Fruit fly (Drosophila melanogaster) whole organism, embryonic: ENCODE results near the gene Pcmt.

Experiments
- Atf6 ChIP-seq: fragments of 200-800 bp; sonication (Bioruptor generic); IDR thresholded peaks from 2 replicates; pipeline ENCODE4 v1.3.6; 2022; ENCODE audit warnings: missing biosample characterization, missing genetic modification characterization
- Bdp1 ChIP-seq: fragments of 200-800 bp; sonication (Bioruptor generic); optimal IDR thresholded peaks from 3 replicates; lab custom pipeline; 2016; ENCODE audit warnings: missing biosample characterization, missing genetic modification characterization
- CG10209 ChIP-seq: fragments of 200-800 bp; sonication (Bioruptor generic); optimal IDR thresholded peaks from 3 replicates; lab custom pipeline; 2017; ENCODE audit warnings: missing biosample characterization, mild to moderate bottlenecking, missing genetic modification characterization, missing genetic modification reagents
- CG10431 ChIP-seq: fragments of 200-800 bp; sonication (Bioruptor generic); optimal IDR thresholded peaks from 3 replicates; lab custom pipeline; 2018; ENCODE audit warnings: missing biosample characterization, mild to moderate bottlenecking, missing genetic modification characterization
- CG10979 ChIP-seq: fragments of 200-800 bp; sonication (Bioruptor generic); optimal IDR thresholded peaks from 2 replicates; lab custom pipeline; 2018; ENCODE audit warnings: missing biosample characterization, mild to moderate bottlenecking, missing genetic modification characterization, moderate library complexity
- CG11085 ChIP-seq: fragments of 200-800 bp; sonication (Bioruptor generic); IDR thresholded peaks from 2 replicates; pipeline ENCODE4 v1.3.6; 2022; ENCODE audit warnings: missing biosample characterization, missing genetic modification characterization
- CG11504 ChIP-seq: fragments of 200-800 bp; sonication (Bioruptor generic); optimal IDR thresholded peaks from 3 replicates; lab custom pipeline; 2019; ENCODE audit warnings: missing biosample characterization, mild to moderate bottlenecking, missing genetic modification characterization, moderate library complexity
- CG12236 ChIP-seq: fragments of 200-800 bp; sonication (Bioruptor generic); optimal IDR thresholded peaks from 2 replicates; lab custom pipeline; 2016; ENCODE audit warnings: missing biosample characterization, missing genetic modification characterization
- CG13296 ChIP-seq: fragments of 200-800 bp; sonication (Bioruptor generic); optimal IDR thresholded peaks from 3 replicates; lab custom pipeline; 2018; ENCODE audit warnings: missing biosample characterization, mild to moderate bottlenecking, missing genetic modification characterization
- CG14050 ChIP-seq: fragments of 200-800 bp; sonication (Bioruptor generic); IDR thresholded peaks from 3 replicates; pipeline ENCODE4 v1.3.6; 2022; ENCODE audit warnings: missing biosample characterization, missing genetic modification characterization
- CG1647 ChIP-seq: fragments of 200-800 bp; sonication (Bioruptor generic); optimal IDR thresholded peaks from 3 replicates; lab custom pipeline; 2016; ENCODE audit warnings: missing biosample characterization, missing genetic modification characterization
- CG16779 ChIP-seq: fragments of 200-800 bp; sonication (Bioruptor generic); IDR thresholded peaks from 2 replicates; pipeline ENCODE4 v1.3.6; 2022; ENCODE audit warnings: missing biosample characterization, missing genetic modification characterization
- CG17612 ChIP-seq: fragments of 200-800 bp; sonication (Bioruptor generic); IDR thresholded peaks from 2 replicates; pipeline ENCODE4 v1.3.6; 2022; ENCODE audit warnings: missing biosample characterization, missing genetic modification characterization
- CG17829 ChIP-seq: fragments of 200-800 bp; optimal IDR thresholded peaks from 2 replicates; lab custom pipeline; 2019; ENCODE audit warnings: missing biosample characterization, mild to moderate bottlenecking, missing genetic modification characterization, moderate library complexity
- CG18011 ChIP-seq: fragments of 200-800 bp; sonication (Bioruptor generic); optimal IDR thresholded peaks from 2 replicates; lab custom pipeline; 2017; ENCODE audit warnings: missing biosample characterization, missing genetic modification characterization, mild to moderate bottlenecking, moderate library complexity, missing genotype
- CG18599 ChIP-seq: fragments of 200-800 bp; sonication (Bioruptor generic); optimal IDR thresholded peaks from 3 replicates; lab custom pipeline; 2017; ENCODE audit warnings: missing biosample characterization, missing genetic modification characterization, mild to moderate bottlenecking, moderate library complexity, missing genetic modification reagents
- CG2678 ChIP-seq: fragments of 200-800 bp; sonication (Bioruptor generic); optimal IDR thresholded peaks from 3 replicates; lab custom pipeline; 2019; ENCODE audit warnings: missing biosample characterization, mild to moderate bottlenecking, missing genetic modification characterization, moderate library complexity
- CG2875 ChIP-seq: fragments of 200-800 bp; sonication (Bioruptor generic); optimal IDR thresholded peaks from 2 replicates; lab custom pipeline; 2017; ENCODE audit warnings: missing biosample characterization, mild to moderate bottlenecking, missing genetic modification characterization, missing genetic modification reagents
- CG43689 ChIP-seq: fragments of 200-800 bp; sonication (Bioruptor generic); IDR thresholded peaks from 2 replicates; pipeline ENCODE4 v1.3.6; 2022; ENCODE audit warnings: missing biosample characterization, missing genetic modification characterization
- CG4617 ChIP-seq: fragments of 200-800 bp; sonication (Bioruptor generic); optimal IDR thresholded peaks from 3 replicates; lab custom pipeline; 2016; ENCODE audit warnings: missing biosample characterization, missing genetic modification characterization, borderline replicate concordance
- CG6854 ChIP-seq: fragments of 200-800 bp; sonication (Bioruptor generic); optimal IDR thresholded peaks from 3 replicates; lab custom pipeline; 2017; ENCODE audit warnings: missing biosample characterization, mild to moderate bottlenecking, missing genetic modification characterization
- CG7928 ChIP-seq: fragments of 200-800 bp; sonication (Bioruptor generic); optimal IDR thresholded peaks from 2 replicates; lab custom pipeline; 2017; ENCODE audit warnings: missing biosample characterization, mild to moderate bottlenecking, missing genetic modification characterization
- CG9932 ChIP-seq: fragments of 200-800 bp; sonication (Bioruptor generic); IDR thresholded peaks from 2 replicates; pipeline ENCODE4 v1.3.6; 2022; ENCODE audit warnings: missing biosample characterization, missing genetic modification characterization
- HmgD ChIP-seq: fragments of 200-800 bp; sonication (Bioruptor generic); optimal IDR thresholded peaks from 3 replicates; lab custom pipeline; 2016; ENCODE audit warnings: missing biosample characterization, missing genetic modification characterization
- Lim3 ChIP-seq: fragments of 200-800 bp; sonication (Bioruptor generic); IDR thresholded peaks from 2 replicates; pipeline ENCODE4 v1.3.6; 2022; ENCODE audit warnings: missing biosample characterization, missing genetic modification characterization
- Mes4 ChIP-seq: fragments of 200-800 bp; sonication (Bioruptor generic); optimal IDR thresholded peaks from 2 replicates; lab custom pipeline; 2016; ENCODE audit warnings: missing biosample characterization, missing genetic modification characterization
- Myb ChIP-seq: fragments of 200-800 bp; sonication (Bioruptor generic); optimal IDR thresholded peaks from 2 replicates; lab custom pipeline; 2016; ENCODE audit warnings: missing biosample characterization, missing genetic modification characterization
- NC2α ChIP-seq: fragments of 200-800 bp; sonication (Bioruptor generic); optimal IDR thresholded peaks from 2 replicates; lab custom pipeline; 2016; ENCODE audit warnings: missing biosample characterization, missing genetic modification characterization
- Pdp1 ChIP-seq, 2 experiments: fragments of 200-800 bp; sonication (Bioruptor generic); optimal IDR thresholded peaks; 3 replicates each; lab custom pipeline; 2016; ENCODE audit warnings: missing biosample characterization in 2 of 2, missing genetic modification characterization in 2 of 2, mild to moderate bottlenecking in 1 of 2, moderate library complexity in 1 of 2
- Stat92E ChIP-seq, 3 experiments: fragments of >200 bp in 2 of 3; fragments of 200-800 bp in 1 of 3; sonication (Bioruptor generic) in 1 of 3; optimal IDR thresholded peaks; 2 replicates each; lab custom pipeline; 2017 to 2019; ENCODE audit warnings: missing biosample characterization in 3 of 3, missing genetic modification characterization in 3 of 3, mild to moderate bottlenecking in 1 of 3, moderate library complexity in 1 of 3
- ato ChIP-seq: fragments of 200-800 bp; sonication (Bioruptor generic); IDR thresholded peaks from 2 replicates; pipeline ENCODE4 v1.3.6; 2022; ENCODE audit warnings: missing biosample characterization, missing genetic modification characterization; ENCODE audit not compliant: partially characterized antibody
- btn ChIP-seq: fragments of 200-800 bp; sonication (Bioruptor generic); optimal IDR thresholded peaks from 2 replicates; lab custom pipeline; 2016; ENCODE audit warnings: missing biosample characterization, missing genetic modification characterization
- cas ChIP-seq: fragments of 200-800 bp; sonication (Bioruptor generic); IDR thresholded peaks from 2 replicates; pipeline ENCODE4 v1.3.6; 2022; ENCODE audit warnings: missing biosample characterization, missing genetic modification characterization
- crp ChIP-seq, 2 experiments: fragments of 200-800 bp; sonication (Bioruptor generic); optimal IDR thresholded peaks; 2 replicates in 1 of 2; 3 replicates in 1 of 2; lab custom pipeline; 2017; ENCODE audit warnings: missing biosample characterization in 2 of 2, missing genetic modification characterization in 2 of 2, mild to moderate bottlenecking in 1 of 2, moderate library complexity in 1 of 2
- danr ChIP-seq: fragments of 200-800 bp; sonication (Bioruptor generic); IDR thresholded peaks from 2 replicates; pipeline ENCODE4 v1.3.6; 2022; ENCODE audit warnings: missing biosample characterization, missing genetic modification characterization
- eve ChIP-seq, 2 experiments: fragments of >200 bp; optimal IDR thresholded peaks; 2 replicates each; lab custom pipeline; 2017; ENCODE audit warnings: missing biosample characterization in 2 of 2, missing genetic modification characterization in 2 of 2
- fd64A ChIP-seq: fragments of 200-800 bp; sonication (Bioruptor generic); optimal IDR thresholded peaks from 3 replicates; lab custom pipeline; 2018; ENCODE audit warnings: missing biosample characterization, mild to moderate bottlenecking, missing genetic modification characterization
- fd96Cb ChIP-seq: fragments of 200-800 bp; sonication (Bioruptor generic); optimal IDR thresholded peaks from 2 replicates; lab custom pipeline; 2018; ENCODE audit warnings: missing biosample characterization, mild to moderate bottlenecking, missing genetic modification characterization, moderate library complexity
- insv ChIP-seq, 2 experiments: fragments of 200-800 bp; sonication (Bioruptor generic); optimal IDR thresholded peaks; 3 replicates each; lab custom pipeline; 2016 to 2018; ENCODE audit warnings: missing biosample characterization in 2 of 2, missing genetic modification characterization in 2 of 2
- lilli ChIP-seq: fragments of 200-800 bp; sonication (Bioruptor generic); optimal IDR thresholded peaks from 3 replicates; lab custom pipeline; 2016; ENCODE audit warnings: missing biosample characterization, missing genetic modification characterization
- lmd ChIP-seq: fragments of 200-800 bp; sonication (Bioruptor generic); IDR thresholded peaks from 2 replicates; pipeline ENCODE4 v1.3.6; 2022; ENCODE audit warnings: missing biosample characterization, missing genetic modification characterization
- pita ChIP-seq: fragments of 200-800 bp; sonication (Bioruptor generic); optimal IDR thresholded peaks from 2 replicates; lab custom pipeline; 2017; ENCODE audit warnings: missing biosample characterization, mild to moderate bottlenecking, missing genetic modification characterization
- ranshi ChIP-seq: fragments of 200-800 bp; sonication (Bioruptor generic); IDR thresholded peaks from 2 replicates; pipeline ENCODE4 v1.3.6; 2022; ENCODE audit warnings: missing biosample characterization, missing genetic modification characterization
- sd ChIP-seq: fragments of 200-800 bp; sonication (Bioruptor generic); optimal IDR thresholded peaks from 3 replicates; lab custom pipeline; 2018; ENCODE audit warnings: missing biosample characterization, mild to moderate bottlenecking, missing genetic modification characterization, moderate library complexity
- seq ChIP-seq: fragments of 200-800 bp; sonication (Bioruptor generic); IDR thresholded peaks from 2 replicates; pipeline ENCODE4 v1.3.6; 2022; ENCODE audit warnings: missing biosample characterization, missing genetic modification characterization
- tio ChIP-seq: fragments of 200-800 bp; sonication (Bioruptor generic); optimal IDR thresholded peaks from 2 replicates; lab custom pipeline; 2017; ENCODE audit warnings: missing biosample characterization, missing genetic modification characterization, inconsistent platforms
- ttk ChIP-seq: fragments of 200-800 bp; sonication (Bioruptor generic); IDR thresholded peaks from 2 replicates; pipeline ENCODE4 v2.1.2; 2022; ENCODE audit warnings: missing biosample characterization, missing genetic modification characterization
- twi ChIP-seq: fragments of 200-800 bp; optimal IDR thresholded peaks from 2 replicates; lab custom pipeline; 2019; ENCODE audit warnings: missing biosample characterization, mild to moderate bottlenecking, missing genetic modification characterization, moderate library complexity
- unc-4 ChIP-seq: fragments of 200-800 bp; sonication (Bioruptor generic); IDR thresholded peaks from 2 replicates; pipeline ENCODE4 v1.3.6; 2022; ENCODE audit warnings: missing biosample characterization, missing genetic modification characterization; ENCODE audit not compliant: partially characterized antibody
- usp ChIP-seq: fragments of >200 bp; optimal IDR thresholded peaks from 2 replicates; lab custom pipeline; 2017; ENCODE audit warnings: missing biosample characterization, missing genetic modification characterization
- zfh1 ChIP-seq: fragments of 200-800 bp; sonication (Bioruptor generic); IDR thresholded peaks from 3 replicates; pipeline ENCODE4 v1.3.6; 2022; ENCODE audit warnings: missing biosample characterization, missing genetic modification characterization

The Pcmt gene

DNA sequence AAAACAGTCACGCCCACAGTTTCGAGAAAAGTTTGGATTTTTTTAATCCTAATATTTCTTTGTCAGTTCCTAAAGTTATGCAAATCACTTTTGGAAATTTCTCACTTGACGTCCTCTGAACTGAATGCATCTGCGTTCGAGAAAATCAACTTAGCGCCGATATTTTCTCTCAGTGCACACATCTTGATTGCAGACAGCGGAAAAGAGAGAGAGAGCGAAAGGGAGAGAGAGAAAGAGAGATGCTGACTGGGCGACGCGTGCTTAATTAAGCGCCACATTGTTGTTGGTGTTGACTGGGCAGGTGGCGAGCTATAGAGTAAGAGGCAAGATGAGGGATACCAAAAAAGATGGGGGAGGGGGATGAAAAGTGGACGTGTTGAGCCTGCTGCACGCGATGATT is 35.5 kb downstream of the Pcmt start (continued):
- TF ChIP-seq zfh1 (GFP tag; lab: Robert Waterston, UW) (peak; percentile 72), sd (tag; lab: Kevin White, UChicago) (peak; percentile 5), CG43689 (no peak), CG2875 (GFP tag; lab: Kevin White, UChicago) (peak; percentile 40), ranshi (GFP tag; lab: Robert Waterston, UW) (peak; percentile 30; the same call in 1 of the 2 replicates), CG7928 (no peak), tio (GFP tag; lab: Kevin White, UChicago) (peak; percentile 41), CG2678 (tag; lab: Kevin White, UChicago) (peak; percentile 60), fd64A (GFP tag; lab: Kevin White, UChicago) (peak; percentile 25), seq (GFP tag; lab: Robert Waterston, UW) (no peak), ato (GFP tag; lab: Robert Waterston, UW) (no peak), CG13296 (GFP tag; lab: Kevin White, UChicago) (no peak), CG18599 (no peak), Bdp1 (peak; percentile 34), usp (no peak), CG11085 (no peak), Atf6 (GFP tag; lab: Robert Waterston, UW) (0 out of 2 replicates have a peak, but pooled peaks have one; percentile 18), CG10209 (GFP tag; lab: Kevin White, UChicago) (peak; percentile 38), Pdp1 (GFP tag; optimal IDR thresholded peaks at IDR 0.05; lab: Kevin White, UChicago) (peak; percentile 37 to 48), CG17829 (tag; lab: Kevin White, UChicago) (peak; percentile 46), crp (GFP tag; optimal IDR thresholded peaks at IDR 0.05; lab: Kevin White, UChicago) (no peak), CG17612 (no peak), CG1647 (GFP tag; lab: Kevin White, UChicago) (no peak), pita (GFP tag; lab: Kevin White, UChicago) (no peak), Mes4 (GFP tag; lab: Kevin White, UChicago) (peak; percentile 68), CG6854 (GFP tag; lab: Kevin White, UChicago) (no peak), cas (GFP tag; lab: Robert Waterston, UW) (no peak), eve (GFP tag; optimal IDR thresholded peaks at IDR 0.05; lab: Kevin White, UChicago) (no peak), CG16779 (GFP tag; lab: Robert Waterston, UW) (no peak), lilli (GFP tag; lab: Kevin White, UChicago) (peak; percentile 17), lmd (GFP tag; lab: Robert Waterston, UW) (peak; percentile 52), twi (tag; lab: Kevin White, UChicago) (no peak), CG12236 (no peak), CG10431 (GFP tag; lab: Kevin White, UChicago) (no peak), Myb (GFP tag; lab: Kevin White, UChicago) (peak; percentile 26), CG11504 (peak; percentile 61), CG18011 (GFP tag; lab: Kevin White, UChicago) (no peak), CG14050 (GFP tag; lab: Robert Waterston, UW) (peak; percentile 9; the same call in 1 of the 3 replicates), unc-4 (GFP tag; lab: Robert Waterston, UW) (no peak), CG9932 (GFP tag; lab: Robert Waterston, UW) (no peak), Lim3 (GFP tag; lab: Robert Waterston, UW) (no peak), HmgD (no peak), CG4617 (GFP tag; lab: Kevin White, UChicago) (no peak), CG10979 (tag; lab: Kevin White, UChicago) (peak; percentile 62), ttk (GFP tag; lab: Robert Waterston, UW) (peak; percentile 68), insv (GFP tag; optimal IDR thresholded peaks at IDR 0.05; lab: Kevin White, UChicago) (no peak), fd96Cb (peak; percentile 39), NC2α (peak; percentile 19), btn (GFP tag; lab: Kevin White, UChicago) (no peak), Stat92E (GFP tag; optimal IDR thresholded peaks at IDR 0.05; lab: Kevin White, UChicago) (no peak), danr (GFP tag; lab: Robert Waterston, UW) (no peak)
